Fruit fly (Drosophila melanogaster) whole organism, embryonic: ENCODE results near the gene Tgt.

Experiments used
- CG10543 ChIP-seq: fragments of 200-800 bp; sonication (Bioruptor generic); optimal IDR thresholded peaks from 3 replicates; lab custom pipeline; 2017; ENCODE audit warnings: missing biosample characterization, mild to moderate bottlenecking, missing genetic modification characterization, moderate library complexity
- CG11695 ChIP-seq: fragments of 200-800 bp; sonication (Bioruptor generic); IDR thresholded peaks from 3 replicates; pipeline ENCODE4 v1.3.6; 2022; ENCODE audit warnings: missing biosample characterization, missing genetic modification characterization
- CG12942 ChIP-seq: fragments of 200-800 bp; sonication (Bioruptor generic); optimal IDR thresholded peaks from 3 replicates; lab custom pipeline; 2016; ENCODE audit warnings: missing biosample characterization, missing genetic modification characterization
- CG13287 ChIP-seq: fragments of 200-800 bp; sonication (Bioruptor generic); IDR thresholded peaks from 2 replicates; pipeline ENCODE4 v1.3.6; 2022; ENCODE audit warnings: missing biosample characterization, missing genetic modification characterization; ENCODE audit not compliant: partially characterized antibody
- CG13775 ChIP-seq: fragments of 200-800 bp; sonication (Bioruptor generic); optimal IDR thresholded peaks from 3 replicates; lab custom pipeline; 2017; ENCODE audit warnings: missing biosample characterization, mild to moderate bottlenecking, missing genetic modification characterization
- CG14014 ChIP-seq: fragments of 200-800 bp; sonication (Bioruptor generic); IDR thresholded peaks from 2 replicates; pipeline ENCODE4 v1.3.6; 2022; ENCODE audit warnings: missing biosample characterization, missing genetic modification characterization
- CG14050 ChIP-seq: fragments of 200-800 bp; sonication (Bioruptor generic); IDR thresholded peaks from 3 replicates; pipeline ENCODE4 v1.3.6; 2022; ENCODE audit warnings: missing biosample characterization, missing genetic modification characterization
- CG14667 ChIP-seq: fragments of 200-800 bp; sonication (Bioruptor generic); IDR thresholded peaks from 2 replicates; pipeline ENCODE4 v1.3.6; 2022; ENCODE audit warnings: missing biosample characterization, missing genetic modification characterization
- CG42726 ChIP-seq: fragments of 200-800 bp; sonication (Bioruptor generic); IDR thresholded peaks from 2 replicates; pipeline ENCODE4 v1.3.6; 2022; ENCODE audit warnings: missing biosample characterization, missing genetic modification characterization; ENCODE audit not compliant: partially characterized antibody
- CG4282 ChIP-seq: fragments of 200-800 bp; sonication (Bioruptor generic); optimal IDR thresholded peaks from 2 replicates; lab custom pipeline; 2016; ENCODE audit warnings: missing biosample characterization, missing genetic modification characterization
- CG4328 ChIP-seq: fragments of 200-800 bp; sonication (Bioruptor generic); optimal IDR thresholded peaks from 3 replicates; lab custom pipeline; 2017; ENCODE audit warnings: missing biosample characterization, missing genetic modification reagents, missing genetic modification characterization
- CG6175 ChIP-seq: fragments of 200-800 bp; sonication (Bioruptor generic); IDR thresholded peaks from 3 replicates; pipeline ENCODE4 v1.3.6; 2022; ENCODE audit warnings: missing biosample characterization, missing genetic modification characterization
- CG6854 ChIP-seq: fragments of 200-800 bp; sonication (Bioruptor generic); optimal IDR thresholded peaks from 3 replicates; lab custom pipeline; 2017; ENCODE audit warnings: missing biosample characterization, mild to moderate bottlenecking, missing genetic modification characterization
- CG8089 ChIP-seq: fragments of 200-800 bp; sonication (Bioruptor generic); optimal IDR thresholded peaks from 3 replicates; lab custom pipeline; 2016; ENCODE audit warnings: missing biosample characterization, missing genetic modification characterization
- CG9437 ChIP-seq: fragments of 200-800 bp; sonication (Bioruptor generic); optimal IDR thresholded peaks from 2 replicates; lab custom pipeline; 2018; ENCODE audit warnings: missing biosample characterization, mild to moderate bottlenecking, missing genetic modification characterization
- CG9817 ChIP-seq: fragments of 200-800 bp; sonication (Bioruptor generic); optimal IDR thresholded peaks from 2 replicates; lab custom pipeline; 2018; ENCODE audit warnings: missing biosample characterization, mild to moderate bottlenecking, missing genetic modification characterization, moderate library complexity
- D ChIP-seq, 2 experiments: fragments of 200-800 bp in 1 of 2; fragments of >200 bp in 1 of 2; sonication (Bioruptor generic) in 1 of 2; optimal IDR thresholded peaks; 2 replicates in 1 of 2; 3 replicates in 1 of 2; lab custom pipeline; 2017; ENCODE audit warnings: mild to moderate bottlenecking in 1 of 2, missing biosample characterization in 1 of 2, missing genetic modification characterization in 1 of 2, missing genetic modification reagents in 1 of 2
- Dek ChIP-seq: fragments of 200-800 bp; sonication (Bioruptor generic); optimal IDR thresholded peaks from 3 replicates; lab custom pipeline; 2019; ENCODE audit warnings: missing biosample characterization, mild to moderate bottlenecking, missing genetic modification characterization, moderate library complexity
- Doc2 ChIP-seq: fragments of 200-800 bp; sonication (Bioruptor generic); IDR thresholded peaks from 2 replicates; pipeline ENCODE4 v1.3.6; 2022; ENCODE audit warnings: missing biosample characterization, missing genetic modification characterization
- Dref ChIP-seq: fragments of 200-800 bp; sonication (Bioruptor generic); IDR thresholded peaks from 2 replicates; pipeline ENCODE4 v1.3.6; 2022; ENCODE audit warnings: missing biosample characterization, missing genetic modification characterization
- Fer1 ChIP-seq: fragments of 200-800 bp; sonication (Bioruptor generic); optimal IDR thresholded peaks from 2 replicates; lab custom pipeline; 2017; ENCODE audit warnings: missing biosample characterization, mild to moderate bottlenecking, missing genetic modification characterization
- Fer3 ChIP-seq: fragments of 200-800 bp; sonication (Bioruptor generic); optimal IDR thresholded peaks from 2 replicates; lab custom pipeline; 2018; ENCODE audit warnings: missing biosample characterization, mild to moderate bottlenecking, missing genetic modification characterization, moderate library complexity
- HLH3B ChIP-seq: fragments of 200-800 bp; sonication (Bioruptor generic); IDR thresholded peaks from 2 replicates; pipeline ENCODE4 v1.3.6; 2022; ENCODE audit warnings: missing biosample characterization, missing genetic modification characterization
- Max ChIP-seq: fragments of 200-800 bp; sonication (Bioruptor generic); optimal IDR thresholded peaks from 2 replicates; lab custom pipeline; 2016; ENCODE audit warnings: missing biosample characterization, mild to moderate bottlenecking, missing genetic modification characterization
- Myb ChIP-seq: fragments of 200-800 bp; sonication (Bioruptor generic); optimal IDR thresholded peaks from 2 replicates; lab custom pipeline; 2016; ENCODE audit warnings: missing biosample characterization, missing genetic modification characterization
- NC2α ChIP-seq: fragments of 200-800 bp; sonication (Bioruptor generic); optimal IDR thresholded peaks from 2 replicates; lab custom pipeline; 2016; ENCODE audit warnings: missing biosample characterization, missing genetic modification characterization
- Ptx1 ChIP-seq: fragments of 200-800 bp; sonication (Bioruptor generic); IDR thresholded peaks from 2 replicates; pipeline ENCODE4 v1.3.6; 2022; ENCODE audit warnings: missing biosample characterization, missing genetic modification characterization
- Rfx ChIP-seq: fragments of 200-800 bp; sonication (Bioruptor generic); IDR thresholded peaks from 2 replicates; pipeline ENCODE4 v1.3.6; 2022; ENCODE audit warnings: missing biosample characterization, missing genetic modification characterization
- Rx ChIP-seq: fragments of 200-800 bp; sonication (Bioruptor generic); IDR thresholded peaks from 2 replicates; pipeline ENCODE4 v1.3.6; 2022; ENCODE audit warnings: missing biosample characterization, missing genetic modification characterization
- Sry-β ChIP-seq: fragments of 200-800 bp; sonication (Bioruptor generic); optimal IDR thresholded peaks from 2 replicates; lab custom pipeline; 2018; ENCODE audit warnings: missing biosample characterization, mild to moderate bottlenecking, missing genetic modification characterization, moderate library complexity
- Trl ChIP-seq, 3 experiments: fragments of >200 bp in 2 of 3; fragments of 200-800 bp in 1 of 3; sonication (Bioruptor generic) in 1 of 3; optimal IDR thresholded peaks; 2 replicates in 1 of 3; 3 replicates in 2 of 3; lab custom pipeline; 2016 to 2017; ENCODE audit warnings: missing biosample characterization in 1 of 3, missing genetic modification characterization in 1 of 3
- caup ChIP-seq: fragments of 200-800 bp; sonication (Bioruptor generic); optimal IDR thresholded peaks from 3 replicates; lab custom pipeline; 2017; ENCODE audit warnings: missing biosample characterization, mild to moderate bottlenecking, missing genetic modification characterization, moderate library complexity; ENCODE audit not compliant: severe bottlenecking
- ems ChIP-seq: fragments of 200-800 bp; sonication (Bioruptor generic); optimal IDR thresholded peaks from 3 replicates; lab custom pipeline; 2016; ENCODE audit warnings: missing biosample characterization, missing genetic modification characterization
- gt ChIP-seq: fragments of 200-800 bp; sonication (Bioruptor generic); IDR thresholded peaks from 2 replicates; pipeline ENCODE4 v1.3.6; 2022; ENCODE audit warnings: missing biosample characterization, missing genetic modification characterization
- her ChIP-seq: fragments of 200-800 bp; sonication (Bioruptor generic); optimal IDR thresholded peaks from 2 replicates; lab custom pipeline; 2016; ENCODE audit warnings: missing biosample characterization, missing genetic modification characterization
- jing ChIP-seq: fragments of 200-800 bp; sonication (Bioruptor generic); optimal IDR thresholded peaks from 2 replicates; lab custom pipeline; 2018; ENCODE audit warnings: missing biosample characterization, mild to moderate bottlenecking, missing genetic modification characterization
- lmd ChIP-seq: fragments of 200-800 bp; sonication (Bioruptor generic); IDR thresholded peaks from 2 replicates; pipeline ENCODE4 v1.3.6; 2022; ENCODE audit warnings: missing biosample characterization, missing genetic modification characterization
- luna ChIP-seq: fragments of 200-800 bp; sonication (Bioruptor generic); optimal IDR thresholded peaks from 2 replicates; lab custom pipeline; 2016; ENCODE audit warnings: missing biosample characterization, missing genetic modification characterization
- nerfin-2 ChIP-seq: fragments of 200-800 bp; sonication (Bioruptor generic); IDR thresholded peaks from 2 replicates; pipeline ENCODE4 v1.3.6; 2022; ENCODE audit warnings: missing biosample characterization, missing genetic modification characterization; ENCODE audit not compliant: partially characterized antibody
- nmo ChIP-seq: fragments of 200-800 bp; sonication (Bioruptor generic); optimal IDR thresholded peaks from 2 replicates; lab custom pipeline; 2018; ENCODE audit warnings: missing biosample characterization, mild to moderate bottlenecking, missing genetic modification characterization, moderate library complexity
- nom ChIP-seq: fragments of 200-800 bp; sonication (Bioruptor generic); optimal IDR thresholded peaks from 2 replicates; lab custom pipeline; 2017; ENCODE audit warnings: missing biosample characterization, missing genetic modification characterization, mild to moderate bottlenecking, moderate library complexity, missing genetic modification reagents
- org-1 ChIP-seq: fragments of 200-800 bp; sonication (Bioruptor generic); optimal IDR thresholded peaks from 2 replicates; lab custom pipeline; 2017; ENCODE audit warnings: missing biosample characterization, missing genetic modification characterization
- schlank ChIP-seq: fragments of 200-800 bp; sonication (Bioruptor generic); optimal IDR thresholded peaks from 2 replicates; lab custom pipeline; 2018; ENCODE audit warnings: missing biosample characterization, mild to moderate bottlenecking, missing genetic modification characterization
- stwl ChIP-seq: fragments of 200-800 bp; sonication (Bioruptor generic); optimal IDR thresholded peaks from 3 replicates; lab custom pipeline; 2018; ENCODE audit warnings: missing biosample characterization, mild to moderate bottlenecking, missing genetic modification characterization, moderate library complexity
- trh ChIP-seq: fragments of 200-800 bp; sonication (Bioruptor generic); optimal IDR thresholded peaks from 2 replicates; lab custom pipeline; 2016; ENCODE audit warnings: missing biosample characterization, missing genetic modification characterization
- tup ChIP-seq: fragments of 200-800 bp; sonication (Bioruptor generic); optimal IDR thresholded peaks from 2 replicates; lab custom pipeline; 2016; ENCODE audit warnings: missing biosample characterization, mild to moderate bottlenecking, missing genetic modification characterization, moderate library complexity
- vfl ChIP-seq: fragments of 200-800 bp; sonication (Bioruptor generic); optimal IDR thresholded peaks from 2 replicates; lab custom pipeline; 2016; ENCODE audit warnings: missing biosample characterization, missing genetic modification characterization
- z ChIP-seq: fragments of 200-800 bp; sonication (Bioruptor generic); IDR thresholded peaks from 3 replicates; pipeline ENCODE4 v1.3.6; 2022; ENCODE audit warnings: missing biosample characterization, missing genetic modification characterization
- zfh2 ChIP-seq: fragments of 200-800 bp; sonication (Bioruptor generic); optimal IDR thresholded peaks from 2 replicates; lab custom pipeline; 2016; ENCODE audit warnings: missing biosample characterization, missing genetic modification characterization

The Tgt gene

dm6 chr2L:1172704-1173107 lies 11.2 kb upstream of the Tgt start, which contains the start of the genes Charon and CG4887 (continued):
- TF ChIP-seq Sry-β (GFP tag; lab: Kevin White, UChicago) = no peak
- no peak for TF ChIP-seq Trl (optimal IDR thresholded peaks at IDR 0.05; lab: Kevin White, UChicago)
- TF ChIP-seq Trl (GFP tag; optimal IDR thresholded peaks at IDR 0.05; lab: Kevin White, UChicago) = peak; percentile 86
- TF ChIP-seq CG9437 (GFP tag; lab: Kevin White, UChicago) = peak; percentile 67
- peak; percentile 83 for TF ChIP-seq Myb (GFP tag; lab: Kevin White, UChicago)
- peak; percentile 52 for TF ChIP-seq nom (GFP tag; lab: Kevin White, UChicago)
- TF ChIP-seq Dref (GFP tag; lab: Robert Waterston, UW) = peak; percentile 55
- peak; percentile 89 for TF ChIP-seq nmo (GFP tag; lab: Kevin White, UChicago)
- peak; percentile 35 for TF ChIP-seq tup
- TF ChIP-seq nerfin-2 = peak; percentile 32; the same call in 1 of the 2 replicates
- TF ChIP-seq trh (GFP tag; lab: Kevin White, UChicago) = peak; percentile 73
- no peak for TF ChIP-seq z (GFP tag; lab: Robert Waterston, UW)
- TF ChIP-seq CG4282 = peak; percentile 62
- TF ChIP-seq CG8089 (GFP tag; lab: Kevin White, UChicago) = peak; percentile 79
- TF ChIP-seq caup (GFP tag; lab: Kevin White, UChicago) = peak; percentile 73
- peak; percentile 82 for TF ChIP-seq Fer3 (tag; lab: Kevin White, UChicago)
- TF ChIP-seq Max (GFP tag; lab: Kevin White, UChicago) = peak; percentile 88
- TF ChIP-seq CG13775 (GFP tag; lab: Kevin White, UChicago) = peak; percentile 88
- TF ChIP-seq Dek = peak; percentile 71
- TF ChIP-seq schlank = peak; percentile 46
- TF ChIP-seq CG12942 = peak; percentile 71
- peak; percentile 80 for TF ChIP-seq CG13287
- TF ChIP-seq stwl (tag; lab: Kevin White, UChicago) = peak; percentile 77
- peak; percentile 86 for TF ChIP-seq Fer1 (GFP tag; lab: Kevin White, UChicago)
- TF ChIP-seq gt (GFP tag; lab: Robert Waterston, UW) = peak; percentile 49; the same call in 1 of the 2 replicates
- peak; percentile 93 for TF ChIP-seq zfh2 (GFP tag; lab: Kevin White, UChicago)
- peak; percentile 69; the same call in 2 of the 3 replicates for TF ChIP-seq CG6175 (GFP tag; lab: Robert Waterston, UW)
- TF ChIP-seq Rfx (GFP tag; lab: Robert Waterston, UW) = peak; percentile 91
- TF ChIP-seq vfl (GFP tag; lab: Kevin White, UChicago) = peak; percentile 80
- TF ChIP-seq CG4328 (GFP tag; lab: Kevin White, UChicago) = peak; percentile 79
- TF ChIP-seq ems (GFP tag; lab: Kevin White, UChicago) = peak; percentile 88
- peak; percentile 68 for TF ChIP-seq CG14667 (GFP tag; lab: Robert Waterston, UW)
- TF ChIP-seq CG42726 (GFP tag; lab: Robert Waterston, UW) = no peak
- peak; percentile 59 for TF ChIP-seq NC2α (GFP tag; lab: Kevin White, UChicago)
- TF ChIP-seq Ptx1 (GFP tag; lab: Robert Waterston, UW) = peak; percentile 85
- TF ChIP-seq CG11695 = peak; percentile 41; the same call in 1 of the 3 replicates
- no peak for TF ChIP-seq jing (GFP tag; lab: Kevin White, UChicago)
- peak; percentile 88 for TF ChIP-seq CG10543
- TF ChIP-seq CG14050 (GFP tag; lab: Robert Waterston, UW) = peak; percentile 55; the same call in 1 of the 3 replicates
- peak; percentile 89 for TF ChIP-seq CG9817 (tag; lab: Kevin White, UChicago)
- TF ChIP-seq org-1 (GFP tag; lab: Kevin White, UChicago) = peak; percentile 51
- TF ChIP-seq lmd = peak; percentile 84
- TF ChIP-seq Rx (GFP tag; lab: Robert Waterston, UW) = peak; percentile 61
- peak; percentile 5 for TF ChIP-seq CG6854 (GFP tag; lab: Kevin White, UChicago)
- TF ChIP-seq CG14014 = peak; percentile 71
- TF ChIP-seq HLH3B (GFP tag; lab: Robert Waterston, UW) = peak; percentile 64
- no peak for TF ChIP-seq D (optimal IDR thresholded peaks at IDR 0.05; lab: Kevin White, UChicago)
- no peak for TF ChIP-seq D (GFP tag; optimal IDR thresholded peaks at IDR 0.05; lab: Kevin White, UChicago)
- TF ChIP-seq luna (GFP tag; lab: Kevin White, UChicago) = peak; percentile 55
- TF ChIP-seq Doc2 (GFP tag; lab: Robert Waterston, UW) = 0 out of 2 replicates have a peak, but pooled peaks have one; percentile 41
- TF ChIP-seq her (GFP tag; lab: Kevin White, UChicago) = peak; percentile 27
